Worm (Caenorhabditis elegans) whole organism, early embryonic: ENCODE measurements around the gene gcn-2.
"Not testable (repeated sequence)": the region's sequence is repeated elsewhere in the genome, so short reads cannot be mapped to it uniquely, and the experiment has no call there.

Source experiments
- aly-1 ChIP-seq: sonication (generic microtip); optimal IDR thresholded peaks from 2 replicates; lab custom pipeline; 2016; ENCODE audit warnings: missing genetic modification characterization, missing compliant biosample characterization
- ama-1 ChIP-seq: fragments of 150-350 bp; optimal IDR thresholded peaks from 2 replicates; lab custom pipeline; 2014
- ceh-13 ChIP-seq: fragments of 200-800 bp; sonication (Bioruptor generic); optimal IDR thresholded peaks from 2 replicates; lab custom pipeline; 2018; ENCODE audit warnings: mild to moderate bottlenecking, missing genetic modification characterization, missing compliant biosample characterization
- ets-7 ChIP-seq: sonication (generic microtip); optimal IDR thresholded peaks from 2 replicates; lab custom pipeline; 2016; ENCODE audit warnings: missing genotype, missing genetic modification characterization, missing compliant biosample characterization
- flt-1 ChIP-seq: fragments of 200-800 bp; sonication (Bioruptor generic); IDR thresholded peaks from 2 replicates; pipeline ENCODE4 v1.3.6; 2022; ENCODE audit warnings: missing genetic modification characterization, missing compliant biosample characterization
- hmg-4 ChIP-seq: fragments of 200-800 bp; sonication (Bioruptor generic); optimal IDR thresholded peaks from 2 replicates; lab custom pipeline; 2018; ENCODE audit warnings: mild to moderate bottlenecking, missing genetic modification characterization, missing compliant biosample characterization
- hnd-1 ChIP-seq: sonication (generic microtip); optimal IDR thresholded peaks from 2 replicates; lab custom pipeline; 2016; ENCODE audit warnings: missing genetic modification characterization, missing compliant biosample characterization
- scrt-1 ChIP-seq: fragments of 200-800 bp; sonication (Bioruptor generic); IDR thresholded peaks from 2 replicates; pipeline ENCODE4 v1.3.6; 2022; ENCODE audit warnings: missing genetic modification characterization, missing compliant biosample characterization
- tra-4 ChIP-seq: sonication (generic microtip); optimal IDR thresholded peaks from 2 replicates; lab custom pipeline; 2017; ENCODE audit warnings: missing genetic modification characterization, missing compliant biosample characterization

- not testable (repeated sequence) for TF ChIP-seq hmg-4 (GFP tag; lab: Kevin White, UChicago); ama-1 (lab: Kevin White, UChicago); flt-1; ets-7 (tag; lab: Kevin White, UChicago); aly-1 (tag; lab: Kevin White, UChicago); scrt-1 (GFP tag; lab: Robert Waterston, UW); hnd-1; ceh-13 (GFP tag; lab: Kevin White, UChicago); tra-4 (tag; lab: Kevin White, UChicago)
Measured at ce11 chrII:13043433-13044054, 40.4 kb upstream of the gcn-2 start, which contains the start of gene puf-6.
